Worm (Caenorhabditis elegans) whole organism, late embryonic: ENCODE measurements around the gene F09E5.11.

Experiments used
- C08G9.2 ChIP-seq: sonication (generic microtip); optimal IDR thresholded peaks from 2 replicates; lab custom pipeline; 2016; ENCODE audit warnings: mild to moderate bottlenecking, missing genetic modification characterization, moderate library complexity, missing compliant biosample characterization
- F13H6.1 ChIP-seq: sonication (generic microtip); optimal IDR thresholded peaks from 2 replicates; lab custom pipeline; 2016; ENCODE audit warnings: missing genetic modification characterization, missing compliant biosample characterization
- Y22D7AL.16 ChIP-seq: sonication (generic microtip); optimal IDR thresholded peaks from 2 replicates; lab custom pipeline; 2016; ENCODE audit warnings: missing genetic modification characterization, missing compliant biosample characterization
- ceh-14 ChIP-seq: sonication (generic microtip); optimal IDR thresholded peaks from 2 replicates; lab custom pipeline; 2016; ENCODE audit warnings: missing genotype, missing genetic modification characterization, missing compliant biosample characterization
- ceh-18 ChIP-seq: sonication (generic microtip); optimal IDR thresholded peaks from 2 replicates; lab custom pipeline; 2016; ENCODE audit warnings: missing genetic modification characterization, missing compliant biosample characterization
- ceh-2 ChIP-seq: sonication (generic microtip); optimal IDR thresholded peaks from 2 replicates; lab custom pipeline; 2016; ENCODE audit warnings: missing genotype, missing genetic modification characterization, missing compliant biosample characterization
- ceh-30 ChIP-seq: fragments of 150-350 bp; optimal IDR thresholded peaks from 2 replicates; lab custom pipeline; 2014; ENCODE audit warnings: missing biosample characterization, missing genetic modification characterization
- ceh-31 ChIP-seq: sonication (generic microtip); optimal IDR thresholded peaks from 2 replicates; lab custom pipeline; 2016; ENCODE audit warnings: missing genetic modification characterization, missing compliant biosample characterization
- ceh-34 ChIP-seq: sonication (generic microtip); optimal IDR thresholded peaks from 2 replicates; lab custom pipeline; 2016; ENCODE audit warnings: mild to moderate bottlenecking, missing genetic modification characterization, missing compliant biosample characterization
- ceh-45 ChIP-seq: fragments of 200-800 bp; sonication (Bioruptor generic); IDR thresholded peaks from 2 replicates; pipeline ENCODE4 v1.3.6; 2022; ENCODE audit warnings: missing genetic modification reagents, missing genetic modification characterization, missing compliant biosample characterization
- ceh-48 ChIP-seq: sonication (generic microtip); optimal IDR thresholded peaks from 2 replicates; lab custom pipeline; 2016; ENCODE audit warnings: missing genetic modification characterization, inconsistent platforms, missing compliant biosample characterization
- dmd-4 ChIP-seq: sonication (generic microtip); optimal IDR thresholded peaks from 2 replicates; lab custom pipeline; 2016; ENCODE audit warnings: borderline replicate concordance, missing genetic modification characterization, missing compliant biosample characterization
- dve-1 ChIP-seq: sonication (generic microtip); optimal IDR thresholded peaks from 2 replicates; lab custom pipeline; 2017; ENCODE audit warnings: antibody characterized with exemption, mild to moderate bottlenecking, missing genetic modification characterization, missing compliant biosample characterization
- elt-2 ChIP-seq: sonication (generic microtip); optimal IDR thresholded peaks from 2 replicates; lab custom pipeline; 2016; ENCODE audit warnings: missing genetic modification reagents, missing genetic modification characterization, missing compliant biosample characterization
- elt-4 ChIP-seq: sonication (generic microtip); optimal IDR thresholded peaks from 2 replicates; lab custom pipeline; 2016; ENCODE audit warnings: missing genetic modification characterization, missing compliant biosample characterization
- ets-4 ChIP-seq: sonication (generic microtip); optimal IDR thresholded peaks from 2 replicates; lab custom pipeline; 2016; ENCODE audit warnings: missing genetic modification characterization, missing compliant biosample characterization
- eyg-1 ChIP-seq: sonication (generic microtip); optimal IDR thresholded peaks from 2 replicates; lab custom pipeline; 2016; ENCODE audit warnings: missing genotype, missing genetic modification characterization, missing compliant biosample characterization
- fkh-10 ChIP-seq: fragments of 150-350 bp; optimal IDR thresholded peaks from 2 replicates; lab custom pipeline; 2014; ENCODE audit warnings: missing biosample characterization, missing genetic modification reagents, missing genetic modification characterization
- fkh-6 ChIP-seq: sonication (generic microtip); optimal IDR thresholded peaks from 2 replicates; lab custom pipeline; 2016; ENCODE audit warnings: missing genetic modification characterization, missing compliant biosample characterization
- hlh-30 ChIP-seq: sonication (generic microtip); optimal IDR thresholded peaks from 2 replicates; lab custom pipeline; 2017; ENCODE audit warnings: antibody characterized with exemption, missing genetic modification characterization, missing compliant biosample characterization; ENCODE audit not compliant: insufficient read depth
- hlh-8 ChIP-seq: sonication (generic microtip); optimal IDR thresholded peaks from 2 replicates; lab custom pipeline; 2016; ENCODE audit warnings: missing genotype, missing genetic modification characterization, missing compliant biosample characterization
- madf-2 ChIP-seq: sonication (generic microtip); optimal IDR thresholded peaks from 2 replicates; lab custom pipeline; 2017; ENCODE audit warnings: missing genetic modification characterization, missing compliant biosample characterization
- nfya-1 ChIP-seq: sonication (generic microtip); optimal IDR thresholded peaks from 2 replicates; lab custom pipeline; 2017; ENCODE audit warnings: missing genetic modification characterization, mild to moderate bottlenecking, missing compliant biosample characterization, antibody characterized with exemption, moderate library complexity
- nhr-11 ChIP-seq: fragments of 150-350 bp; optimal IDR thresholded peaks from 2 replicates; lab custom pipeline; 2014; ENCODE audit warnings: missing biosample characterization, missing genetic modification characterization
- nhr-232 ChIP-seq: sonication (generic microtip); optimal IDR thresholded peaks from 2 replicates; lab custom pipeline; 2016; ENCODE audit warnings: missing genetic modification characterization, missing compliant biosample characterization
- npax-4 ChIP-seq: sonication (generic microtip); optimal IDR thresholded peaks from 2 replicates; lab custom pipeline; 2016; ENCODE audit warnings: missing genetic modification characterization, missing compliant biosample characterization
- odd-2 ChIP-seq: sonication (generic microtip); optimal IDR thresholded peaks from 2 replicates; lab custom pipeline; 2017; ENCODE audit warnings: antibody characterized with exemption, mild to moderate bottlenecking, missing genetic modification characterization, missing compliant biosample characterization
- pax-1 ChIP-seq: fragments of 150-350 bp; optimal IDR thresholded peaks from 2 replicates; lab custom pipeline; 2014; ENCODE audit warnings: missing biosample characterization, missing genetic modification characterization
- pqm-1 ChIP-seq: sonication (generic microtip); optimal IDR thresholded peaks from 2 replicates; lab custom pipeline; 2016; ENCODE audit warnings: missing genetic modification characterization, missing compliant biosample characterization
- ref-2 ChIP-seq: sonication (generic microtip); optimal IDR thresholded peaks from 2 replicates; lab custom pipeline; 2016; ENCODE audit warnings: missing genetic modification characterization, missing compliant biosample characterization
- rnt-1 ChIP-seq: sonication (generic microtip); optimal IDR thresholded peaks from 2 replicates; lab custom pipeline; 2016; ENCODE audit warnings: missing genetic modification characterization, missing compliant biosample characterization
- sdc-2 ChIP-seq: sonication (generic microtip); optimal IDR thresholded peaks from 2 replicates; lab custom pipeline; 2016; ENCODE audit warnings: missing genotype, missing genetic modification characterization, missing compliant biosample characterization
- sox-2 ChIP-seq: fragments of 200-800 bp; sonication (Bioruptor generic); IDR thresholded peaks from 2 replicates; pipeline ENCODE4 v1.3.6; 2022; ENCODE audit warnings: missing genetic modification reagents, missing genetic modification characterization, missing compliant biosample characterization
- sox-4 ChIP-seq: sonication (generic microtip); optimal IDR thresholded peaks from 2 replicates; lab custom pipeline; 2017; ENCODE audit warnings: mild to moderate bottlenecking, missing genetic modification characterization, inconsistent platforms, missing compliant biosample characterization
- tbx-2 ChIP-seq: sonication (generic microtip); optimal IDR thresholded peaks from 2 replicates; lab custom pipeline; 2016; ENCODE audit warnings: missing genetic modification characterization, missing compliant biosample characterization
- tbx-7 ChIP-seq: sonication (generic microtip); optimal IDR thresholded peaks from 2 replicates; lab custom pipeline; 2016; ENCODE audit warnings: missing genotype, missing genetic modification characterization, missing compliant biosample characterization
- unc-42 ChIP-seq: sonication (generic microtip); optimal IDR thresholded peaks from 2 replicates; lab custom pipeline; 2016; ENCODE audit warnings: missing genotype, missing genetic modification characterization, missing compliant biosample characterization
- unc-55 ChIP-seq: sonication (generic microtip); optimal IDR thresholded peaks from 2 replicates; lab custom pipeline; 2017; ENCODE audit warnings: missing biosample characterization, missing genetic modification reagents, missing genetic modification characterization
- zip-5 ChIP-seq: sonication (generic microtip); optimal IDR thresholded peaks from 2 replicates; lab custom pipeline; 2016; ENCODE audit warnings: missing genetic modification characterization, missing compliant biosample characterization

The F09E5.11 gene

ce11 chrII:5373275-5374047 lies 15.5 kb upstream of the F09E5.11 start, which contains the start of the genes agt-2 and F09E5.3:
agt-2 (minus strand) TSS chrII:5373827.
F09E5.3 (plus strand) TSS chrII:5373997.
- TF ChIP-seq ceh-18 (peak; percentile 56), ceh-2 (peak; percentile 7), rnt-1 (tag; lab: Kevin White, UChicago) (no peak), tbx-2 (tag; lab: Kevin White, UChicago) (peak; percentile 55), madf-2 (tag; lab: Kevin White, UChicago) (peak; percentile 39), ceh-30 (tag; lab: Kevin White, UChicago) (peak; percentile 92), unc-42 (peak; percentile 65), ceh-34 (peak; percentile 57), sox-4 (tag; lab: Kevin White, UChicago) (no peak), elt-2 (tag; lab: Kevin White, UChicago) (peak; percentile 97), Y22D7AL.16 (peak; percentile 1), ceh-45 (GFP tag; lab: Robert Waterston, UW) (peak; percentile 23; the same call in 1 of the 2 replicates), nfya-1 (tag; lab: Kevin White, UChicago) (peak; percentile 81), dve-1 (tag; lab: Kevin White, UChicago) (peak; percentile 68), ceh-48 (tag; lab: Kevin White, UChicago) (peak; percentile 40), elt-4 (tag; lab: Kevin White, UChicago) (no peak), pqm-1 (tag; lab: Kevin White, UChicago) (no peak), ref-2 (peak; percentile 31), sdc-2 (tag; lab: Kevin White, UChicago) (peak; percentile 25), hlh-30 (tag; lab: Kevin White, UChicago) (peak; percentile 42), ceh-31 (tag; lab: Kevin White, UChicago) (peak; percentile 42), hlh-8 (tag; lab: Kevin White, UChicago) (no peak), ets-4 (tag; lab: Kevin White, UChicago) (peak; percentile 47), unc-55 (GFP tag; lab: Kevin White, UChicago) (peak; percentile 8), fkh-6 (no peak)

ce11 chrII:5370641-5371040 lies 12.7 kb upstream of the F09E5.11 start, which contains the start of gene F09E5.12:
F09E5.12 (minus strand) TSS chrII:5370741.
- TF ChIP-seq pax-1 (tag; lab: Kevin White, UChicago) (no peak), nhr-11 (tag; lab: Kevin White, UChicago) (no peak), ceh-31 (tag; lab: Kevin White, UChicago) (no peak), tbx-7 (tag; lab: Kevin White, UChicago) (no peak), fkh-10 (GFP tag; lab: Kevin White, UChicago) (no peak), zip-5 (no peak), C08G9.2 (tag; lab: Kevin White, UChicago) (no peak)

- TF ChIP-seq dmd-4 = no peak
Measured at ce11 chrII:5365645-5366044, 7.7 kb upstream of the F09E5.11 start, which contains the start of gene F09E5.16. F09E5.16 (minus strand) TSS chrII:5365745.

- no peak for TF ChIP-seq ceh-14 (tag; lab: Kevin White, UChicago)
Measured at ce11 chrII:5364516-5364915, 6.5 kb upstream of the F09E5.11 start.

- TF ChIP-seq ceh-48 (tag; lab: Kevin White, UChicago) = no peak
- TF ChIP-seq npax-4 (tag; lab: Kevin White, UChicago) = no peak
- no peak for TF ChIP-seq eyg-1
- no peak for TF ChIP-seq F13H6.1 (tag; lab: Kevin White, UChicago)
- no peak for TF ChIP-seq ceh-2
- no peak for TF ChIP-seq sox-2 (GFP tag; lab: Robert Waterston, UW)
- no peak for TF ChIP-seq odd-2 (tag; lab: Kevin White, UChicago)
- TF ChIP-seq nhr-232 (tag; lab: Kevin White, UChicago) = no peak
- TF ChIP-seq Y22D7AL.16 = no peak
- no peak for TF ChIP-seq ref-2
- TF ChIP-seq tbx-2 (tag; lab: Kevin White, UChicago) = no peak
Measured at ce11 chrII:5359252-5359651, 1.3 kb upstream of the F09E5.11 start, which contains the start of gene sec-6. sec-6 (plus strand) TSS chrII:5359552.
